Worm (Caenorhabditis elegans) whole organism, L1 larva: ENCODE data around the gene clec-169.

Experiments
- alr-1 ChIP-seq: fragments of 200-800 bp; sonication (Bioruptor generic); optimal IDR thresholded peaks from 2 replicates; lab custom pipeline; 2018; ENCODE audit warnings: borderline replicate concordance, mild to moderate bottlenecking, missing genetic modification characterization, missing compliant biosample characterization
- blmp-1 ChIP-seq: fragments of 150-350 bp; optimal IDR thresholded peaks from 2 replicates; lab custom pipeline; 2014; ENCODE audit warnings: missing biosample characterization, missing genetic modification characterization
- ceh-82 ChIP-seq, 3 experiments: fragments of 150-350 bp in 1 of 3; sonication (generic microtip) in 2 of 3; optimal IDR thresholded peaks; 2 replicates each; lab custom pipeline; 2014 to 2017; ENCODE audit warnings: missing biosample characterization in 3 of 3, missing genetic modification characterization in 3 of 3
- hpl-2 ChIP-seq: fragments of 150-350 bp; optimal IDR thresholded peaks from 2 replicates; lab custom pipeline; 2014; ENCODE audit warnings: missing biosample characterization, missing genetic modification reagents, missing genetic modification characterization
- lin-15B ChIP-seq: fragments of 150-350 bp; sonication (generic microtip); optimal IDR thresholded peaks from 3 replicates; lab custom pipeline; 2014; ENCODE audit warnings: missing biosample characterization, missing genetic modification characterization
- nhr-11 ChIP-seq: fragments of 150-350 bp; optimal IDR thresholded peaks from 2 replicates; lab custom pipeline; 2014; ENCODE audit warnings: missing biosample characterization, missing genetic modification characterization
- nhr-19 ChIP-seq: fragments of 200-800 bp; sonication (Bioruptor generic); conservative IDR thresholded peaks from 2 replicates; pipeline ENCODE4 v1.3.6; 2022; ENCODE audit warnings: missing genetic modification characterization, missing compliant biosample characterization
- nhr-71 ChIP-seq: sonication (generic microtip); optimal IDR thresholded peaks from 2 replicates; lab custom pipeline; 2016; ENCODE audit warnings: mild to moderate bottlenecking, missing genetic modification characterization, moderate library complexity, missing compliant biosample characterization
- pqm-1 ChIP-seq: sonication (generic microtip); optimal IDR thresholded peaks from 3 replicates; lab custom pipeline; 2017; ENCODE audit warnings: missing biosample characterization, missing genetic modification characterization
- tbx-2 ChIP-seq: sonication (generic microtip); optimal IDR thresholded peaks from 2 replicates; lab custom pipeline; 2016; ENCODE audit warnings: missing genetic modification characterization, missing compliant biosample characterization
- unc-62 ChIP-seq: fragments of 150-350 bp; optimal IDR thresholded peaks from 2 replicates; lab custom pipeline; 2014; ENCODE audit warnings: missing biosample characterization, missing genetic modification reagents, missing genetic modification characterization

- TF ChIP-seq nhr-19 (GFP tag; lab: Robert Waterston, UW) = no peak
- no peak for TF ChIP-seq nhr-11 (tag; lab: Kevin White, UChicago)
- no peak for TF ChIP-seq alr-1
- no peak for TF ChIP-seq ceh-82 (tag; optimal IDR thresholded peaks at IDR 0.05; lab: Kevin White, UChicago)
- no peak for TF ChIP-seq nhr-71
- TF ChIP-seq unc-62 (GFP tag; lab: Kevin White, UChicago) = no peak
- no peak for TF ChIP-seq hpl-2
- no peak for TF ChIP-seq pqm-1 (tag; lab: Kevin White, UChicago)
- no peak for TF ChIP-seq tbx-2 (tag; lab: Kevin White, UChicago)
- TF ChIP-seq lin-15B = no peak
- TF ChIP-seq blmp-1 = no peak
Measured at ce11 chrIV:1238147-1238546, 23.0 kb upstream of the clec-169 start.
